Worm (Caenorhabditis elegans): Measurements from ENCODE around the gene srb-19.

Gene srb-19

DNA sequence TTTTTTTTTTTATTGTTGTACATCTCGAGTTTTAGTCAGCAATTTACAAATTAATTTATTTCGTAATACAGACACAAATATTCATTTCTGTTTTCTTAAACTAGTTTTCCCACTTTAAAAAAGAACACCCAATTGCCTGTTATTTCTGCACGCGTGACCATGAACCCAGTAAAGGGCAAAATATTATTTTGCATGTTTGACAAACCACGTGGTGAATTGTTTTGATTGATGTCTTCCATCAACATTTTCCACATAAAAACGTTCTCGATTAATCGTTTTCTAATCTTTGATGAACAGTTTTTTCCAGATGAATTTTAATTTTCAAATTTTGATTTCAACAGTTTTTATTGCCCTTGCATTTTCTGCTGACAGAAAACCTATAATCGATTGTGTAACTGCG, 5.7 kb upstream of the srb-19 start, which contains the start of gene C54F6.18:
TSS of gene C54F6.18 (plus strand) at position 301 of the 400 bp plus-strand sequence.
- TF ChIP-seq skn-1 (tag; optimal IDR thresholded peaks at IDR 0.05) (no peak), hmg-11 (tag; optimal IDR thresholded peaks at IDR 0.05) (no peak), fkh-2 (tag; optimal IDR thresholded peaks at IDR 0.05) (no peak), pqm-1 (tag; optimal IDR thresholded peaks at IDR 0.05) (no peak), zag-1 (tag; optimal IDR thresholded peaks at IDR 0.05) (no peak), unc-62 (GFP tag; optimal IDR thresholded peaks at IDR 0.05) (no peak), daf-12 (tag; optimal IDR thresholded peaks at IDR 0.05) (no peak), R02D3.7 (tag; optimal IDR thresholded peaks at IDR 0.05) (no peak), fos-1 (tag; optimal IDR thresholded peaks at IDR 0.05) (no peak), jun-1 (tag; optimal IDR thresholded peaks at IDR 0.05) (no peak), aly-2 (tag; optimal IDR thresholded peaks at IDR 0.05) (no peak), egl-5 (tag; optimal IDR thresholded peaks at IDR 0.05) (no peak), nhr-11 (tag; optimal IDR thresholded peaks at IDR 0.05) (no peak), nhr-67 (tag; optimal IDR thresholded peaks at IDR 0.05) (no peak), nhr-12 (tag; optimal IDR thresholded peaks at IDR 0.05) (no peak), snpc-4 (tag; optimal IDR thresholded peaks at IDR 0.05) (no peak), mml-1 (tag; optimal IDR thresholded peaks at IDR 0.05) (no peak), fkh-10 (GFP tag; optimal IDR thresholded peaks at IDR 0.05) (no peak), sea-2 (GFP tag; optimal IDR thresholded peaks at IDR 0.05) (no peak)

DNA sequence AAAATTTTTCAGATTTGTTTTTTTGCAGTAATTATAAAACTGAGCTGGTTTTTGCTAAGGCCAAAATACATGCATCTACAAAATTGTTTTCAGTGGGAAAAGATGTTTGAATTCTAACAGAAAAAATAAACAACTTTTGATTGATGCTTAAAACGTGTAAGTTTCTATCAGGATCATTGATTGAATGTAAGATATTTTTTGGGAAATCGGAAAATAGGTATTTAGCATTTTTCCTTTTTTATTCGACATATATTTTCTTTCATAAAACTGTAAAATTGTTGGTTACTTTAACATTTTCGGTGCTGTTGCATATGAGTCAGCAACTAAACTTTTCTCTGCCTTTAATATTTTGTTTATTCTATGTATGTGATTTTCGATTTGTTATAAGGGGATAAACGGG, 4.5 kb upstream of the srb-19 start, which contains the start of gene C54F6.20:
TSS of gene C54F6.20 (plus strand) at position 301 of the 400 bp plus-strand sequence.
- no peak for TF ChIP-seq elt-1 (tag; optimal IDR thresholded peaks at IDR 0.05)
- no peak for TF ChIP-seq fkh-2 (tag; optimal IDR thresholded peaks at IDR 0.05)

DNA sequence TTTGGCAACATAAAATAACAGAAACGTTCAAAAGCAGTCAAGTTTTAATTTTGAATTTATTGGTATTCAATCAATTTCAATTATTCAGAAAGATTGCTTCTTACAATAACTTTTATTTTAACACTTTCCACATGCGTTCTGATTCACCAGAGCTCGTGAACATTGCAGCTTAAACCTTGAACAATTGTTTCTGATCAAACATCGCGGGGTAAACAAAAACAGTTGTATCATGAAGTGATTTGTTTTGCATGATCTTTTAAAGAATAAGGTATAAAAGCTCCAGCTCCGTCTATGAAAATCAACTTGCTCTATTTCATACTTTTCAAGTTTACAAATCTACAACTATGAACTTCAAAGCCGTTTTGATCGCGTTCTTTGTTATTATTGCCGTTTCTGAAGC, 3.4 kb upstream of the srb-19 start, which contains the start of gene C54F6.6:
TSS of gene C54F6.6 (plus strand) at position 301 of the 400 bp plus-strand sequence.
- TF ChIP-seq skn-1 (tag; optimal IDR thresholded peaks at IDR 0.05) (no peak), elt-3 (tag; optimal IDR thresholded peaks at IDR 0.05) (no peak), lin-39 (tag; optimal IDR thresholded peaks at IDR 0.05) (no peak), pha-4 (tag; optimal IDR thresholded peaks at IDR 0.05) (no peak), eor-1 (tag; optimal IDR thresholded peaks at IDR 0.05) (no peak), ceh-16 (tag; optimal IDR thresholded peaks at IDR 0.05) (no peak), nhr-23 (tag; optimal IDR thresholded peaks at IDR 0.05) (no peak), unc-39 (tag; optimal IDR thresholded peaks at IDR 0.05) (no peak), snpc-4 (tag; optimal IDR thresholded peaks at IDR 0.05) (no peak), zag-1 (tag; optimal IDR thresholded peaks at IDR 0.05) (no peak), tbx-2 (tag; optimal IDR thresholded peaks at IDR 0.05) (no peak), nhr-76 (tag; optimal IDR thresholded peaks at IDR 0.05) (no peak), ceh-28 (tag; optimal IDR thresholded peaks at IDR 0.05) (no peak), unc-62 (GFP tag; optimal IDR thresholded peaks at IDR 0.05) (no peak), pqm-1 (tag; optimal IDR thresholded peaks at IDR 0.05) (no peak), nhr-237 (tag; optimal IDR thresholded peaks at IDR 0.05) (no peak), ama-1 (optimal IDR thresholded peaks at IDR 0.05) (no peak), R02D3.7 (tag; optimal IDR thresholded peaks at IDR 0.05) (no peak)

DNA sequence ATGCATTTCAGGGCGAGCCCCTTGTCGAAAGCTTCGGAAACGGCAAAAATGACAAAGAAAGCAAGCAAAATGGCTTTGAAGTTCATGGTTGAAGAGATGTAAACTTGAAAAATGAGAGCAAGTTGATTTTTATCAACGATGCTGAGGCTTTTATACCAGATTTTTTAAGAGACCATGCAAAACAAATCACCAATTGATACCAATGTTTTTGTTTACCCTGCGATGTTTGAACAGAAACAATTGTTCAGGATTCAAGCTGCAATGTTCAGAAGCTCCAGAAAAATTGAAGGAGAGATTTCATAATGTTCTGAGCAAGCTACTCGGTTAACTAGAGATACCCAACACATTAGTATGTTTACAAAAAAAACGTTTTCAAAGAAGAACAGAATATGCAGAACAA, 2.3 kb upstream of the srb-19 start, which contains the start of gene C54F6.15:
TSS of gene C54F6.15 (minus strand) at position 101 of the 400 bp plus-strand sequence.
- no peak for TF ChIP-seq hmg-11 (tag; optimal IDR thresholded peaks at IDR 0.05)
- TF ChIP-seq sea-2 (GFP tag; optimal IDR thresholded peaks at IDR 0.05) = no peak
- TF ChIP-seq lin-39 (tag; optimal IDR thresholded peaks at IDR 0.05) = no peak
- TF ChIP-seq elt-1 (tag; optimal IDR thresholded peaks at IDR 0.05) = no peak
- TF ChIP-seq eor-1 (tag; optimal IDR thresholded peaks at IDR 0.05) = no peak
- no peak for TF ChIP-seq nhr-77 (tag; optimal IDR thresholded peaks at IDR 0.05)
- no peak for TF ChIP-seq zag-1 (tag; optimal IDR thresholded peaks at IDR 0.05)
- TF ChIP-seq R02D3.7 (tag; optimal IDR thresholded peaks at IDR 0.05) = no peak
- no peak for TF ChIP-seq fkh-10 (GFP tag; optimal IDR thresholded peaks at IDR 0.05)
- TF ChIP-seq jun-1 (tag; optimal IDR thresholded peaks at IDR 0.05) = no peak
- TF ChIP-seq mdl-1 (tag; optimal IDR thresholded peaks at IDR 0.05) = no peak
- TF ChIP-seq nhr-11 (tag; optimal IDR thresholded peaks at IDR 0.05) = no peak
- TF ChIP-seq fkh-2 (tag; optimal IDR thresholded peaks at IDR 0.05) = no peak
- no peak for TF ChIP-seq tbx-2 (tag; optimal IDR thresholded peaks at IDR 0.05)
- TF ChIP-seq pha-4 (tag; optimal IDR thresholded peaks at IDR 0.05) = no peak
- TF ChIP-seq ceh-9 (tag; optimal IDR thresholded peaks at IDR 0.05) = no peak
- TF ChIP-seq ceh-82 (tag; optimal IDR thresholded peaks at IDR 0.05) = no peak
- TF ChIP-seq ceh-16 (tag; optimal IDR thresholded peaks at IDR 0.05) = no peak
- no peak for TF ChIP-seq nhr-237 (tag; optimal IDR thresholded peaks at IDR 0.05)
- no peak for TF ChIP-seq elt-2 (tag; optimal IDR thresholded peaks at IDR 0.05)
